Fruit fly (Drosophila melanogaster) whole organism: ENCODE data around the gene SuUR.

ENCODE experiments used
- CG8478 ChIP-seq: fragments of >200 bp; optimal IDR thresholded peaks from 2 replicates; lab custom pipeline; 2018; ENCODE audit warnings: inconsistent platforms
- Dll ChIP-seq: fragments of >200 bp; optimal IDR thresholded peaks from 2 replicates; lab custom pipeline; 2017
- EcR ChIP-seq, 2 experiments: fragments of >200 bp; optimal IDR thresholded peaks; 2 replicates each; lab custom pipeline; 2017; ENCODE audit warnings: missing biosample characterization in 2 of 2, missing genetic modification characterization in 2 of 2, missing genetic modification reagents in 2 of 2
- pan ChIP-seq: fragments of >200 bp; optimal IDR thresholded peaks from 2 replicates; lab custom pipeline; 2017
- psq ChIP-seq: fragments of >200 bp; optimal IDR thresholded peaks from 2 replicates; lab custom pipeline; 2017
- usp ChIP-seq: fragments of >200 bp; optimal IDR thresholded peaks from 2 replicates; lab custom pipeline; 2017; ENCODE audit warnings: missing biosample characterization, missing genetic modification characterization, mixed read lengths

- TF ChIP-seq psq (lab: Kevin White, UChicago) (no peak), pan (lab: Kevin White, UChicago) (no peak), EcR (GFP tag; optimal IDR thresholded peaks at IDR 0.05; lab: Kevin White, UChicago) (no peak), Dll (lab: Kevin White, UChicago) (no peak), usp (GFP tag; lab: Kevin White, UChicago) (no peak), CG8478 (lab: Kevin White, UChicago) (no peak)
These were observed 39.5 kb upstream of the SuUR start, which contains the start of gene CG32079 for dm6 chr3L:11025261-11025660.
